Worm (Caenorhabditis elegans): ENCODE measurements around the gene sup-9.

sup-9 gene

DNA sequence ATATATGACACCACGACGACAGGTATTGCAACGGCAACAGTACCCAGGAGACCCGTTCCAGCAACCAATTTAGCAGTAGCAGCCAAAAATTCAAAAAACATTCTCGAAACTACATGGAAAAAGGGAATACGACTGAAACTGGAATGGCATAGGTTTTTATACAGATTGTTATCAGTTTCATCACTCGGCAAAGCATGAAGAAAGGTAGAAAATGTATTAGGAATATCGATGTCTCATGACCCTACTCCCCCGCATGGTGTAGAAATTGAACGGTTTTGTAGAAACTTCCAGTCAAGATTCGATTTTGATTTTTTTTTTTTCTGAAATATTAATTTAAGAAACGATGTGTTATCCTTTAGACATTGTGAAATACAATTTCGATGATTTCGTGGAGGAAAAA lies 24.1 kb upstream of the sup-9 start, which contains the start of gene T05A8.2:
Gene T05A8.2 (minus strand): TSS at position 101 of the 400 bp plus-strand sequence.
- TF ChIP-seq unc-62 (GFP tag; optimal IDR thresholded peaks at IDR 0.05 in 1 of 2) (peak in 1 of 2 experiments; percentile 35), unc-62 (tag; optimal IDR thresholded peaks at IDR 0.05) (no peak), lin-39 (tag; optimal IDR thresholded peaks at IDR 0.05) (no peak), saeg-2 (GFP tag; IDR thresholded peaks at IDR 0.05) (no peak), mdt-29 (GFP tag; IDR thresholded peaks at IDR 0.05) (no peak)

DNA sequence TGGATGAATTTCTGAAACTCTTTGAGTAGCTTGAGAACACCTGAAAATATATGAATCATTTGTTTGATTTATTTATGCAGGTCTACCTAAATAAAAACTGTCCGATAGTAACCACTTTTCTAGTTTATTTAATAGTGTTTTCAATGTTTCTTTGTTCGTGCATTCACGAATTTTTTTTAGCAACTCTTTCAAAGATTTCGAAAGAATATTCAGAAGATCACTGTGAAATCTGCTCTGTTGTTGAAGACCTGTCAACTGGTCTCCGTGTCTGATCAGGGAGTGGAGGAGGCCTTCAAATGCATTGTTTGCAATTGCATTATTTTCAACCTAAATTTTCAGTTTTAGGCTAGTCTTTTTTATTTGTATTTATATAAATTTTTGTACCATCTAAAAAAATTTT lies 23.1 kb upstream of the sup-9 start, which contains the start of gene T05A8.1:
Gene T05A8.1 (minus strand): TSS at position 101 of the 400 bp plus-strand sequence.
- no peak for TF ChIP-seq Y48G9A.11 (GFP tag; IDR thresholded peaks at IDR 0.05)
- no peak for TF ChIP-seq tra-1 (GFP tag; IDR thresholded peaks at IDR 0.05)
- TF ChIP-seq zag-1 (tag; optimal IDR thresholded peaks at IDR 0.05) = no peak
- no peak for TF ChIP-seq egl-43 (GFP tag; IDR thresholded peaks at IDR 0.05)
- no peak for TF ChIP-seq attf-4 (tag; optimal IDR thresholded peaks at IDR 0.05)
- TF ChIP-seq mdl-1 (tag; optimal IDR thresholded peaks at IDR 0.05) = no peak
- TF ChIP-seq lin-15B (tag; optimal IDR thresholded peaks at IDR 0.05) = no peak
- no peak for TF ChIP-seq snpc-1.2 (GFP tag; IDR thresholded peaks at IDR 0.05)
- no peak for TF ChIP-seq mep-1 (tag; optimal IDR thresholded peaks at IDR 0.05)
- no peak for TF ChIP-seq lin-39 (tag; optimal IDR thresholded peaks at IDR 0.05)
- no peak for TF ChIP-seq mes-2 (tag; optimal IDR thresholded peaks at IDR 0.05; ENCODE audit: poor library complexity, severe bottlenecking)
- TF ChIP-seq ZK337.2 (GFP tag; IDR thresholded peaks at IDR 0.05) = no peak
- no peak for TF ChIP-seq unc-39 (tag; optimal IDR thresholded peaks at IDR 0.05)
- no peak for TF ChIP-seq daf-16 (GFP tag; optimal IDR thresholded peaks at IDR 0.05)
- TF ChIP-seq daf-16 (tag; optimal IDR thresholded peaks at IDR 0.05) = no peak

DNA sequence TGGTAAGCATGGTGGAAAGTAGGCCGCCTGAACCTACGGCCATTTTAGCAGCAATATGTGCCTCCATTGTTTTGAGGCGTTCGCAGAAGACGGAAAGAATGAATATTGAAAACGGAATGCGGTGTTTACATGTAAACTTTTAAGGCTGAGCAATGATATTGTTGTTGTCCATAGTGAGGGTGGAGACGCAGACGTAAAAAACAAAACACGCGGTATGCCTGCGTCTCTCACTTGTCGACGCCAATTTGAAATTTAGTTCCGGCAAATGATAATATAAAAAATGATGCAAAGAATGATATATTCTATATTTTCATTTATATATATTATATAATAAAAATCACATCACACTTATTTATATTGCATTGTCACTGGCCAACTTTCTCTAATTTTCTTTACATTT lies 21.0 kb upstream of the sup-9 start, which contains the start of gene Y47G7B.2:
Gene Y47G7B.2 (minus strand): TSS at position 143 of the 400 bp plus-strand sequence.
- TF ChIP-seq ceh-44 (GFP tag; IDR thresholded peaks at IDR 0.05) = no peak
- TF ChIP-seq nhr-25 (tag; optimal IDR thresholded peaks at IDR 0.05; ENCODE audit: borderline replicate concordance, insufficient read depth) = no peak
- no peak for TF ChIP-seq fos-1 (tag; optimal IDR thresholded peaks at IDR 0.05)
- TF ChIP-seq hlh-11 (tag; optimal IDR thresholded peaks at IDR 0.05) = peak; percentile 25
- no peak for TF ChIP-seq spr-1 (tag; optimal IDR thresholded peaks at IDR 0.05)
- no peak for TF ChIP-seq tag-97 (GFP tag; IDR thresholded peaks at IDR 0.05)
- TF ChIP-seq duxl-1 (tag; optimal IDR thresholded peaks at IDR 0.05; ENCODE audit: poor library complexity) = peak; percentile 90
- TF ChIP-seq pha-4 (GFP tag; IDR thresholded peaks at IDR 0.05) = no peak
- no peak for TF ChIP-seq pha-4 (tag; optimal IDR thresholded peaks at IDR 0.05)
- peak; percentile 45 for TF ChIP-seq mes-2 (tag; optimal IDR thresholded peaks at IDR 0.05; ENCODE audit: poor library complexity, severe bottlenecking)
- peak; percentile 49 for TF ChIP-seq hlh-30 (tag; optimal IDR thresholded peaks at IDR 0.05; ENCODE audit: insufficient read depth)
- TF ChIP-seq nhr-237 (tag; optimal IDR thresholded peaks at IDR 0.05) = no peak
- TF ChIP-seq dmd-6 (GFP tag; IDR thresholded peaks at IDR 0.05) = 0 out of 2 replicates have a peak, but pooled peaks have one; percentile 10
- no peak for TF ChIP-seq unc-39 (tag; optimal IDR thresholded peaks at IDR 0.05)
- no peak for TF ChIP-seq daf-16 (GFP tag; optimal IDR thresholded peaks at IDR 0.05)
- peak; percentile 68 for TF ChIP-seq daf-16 (tag; optimal IDR thresholded peaks at IDR 0.05)

DNA sequence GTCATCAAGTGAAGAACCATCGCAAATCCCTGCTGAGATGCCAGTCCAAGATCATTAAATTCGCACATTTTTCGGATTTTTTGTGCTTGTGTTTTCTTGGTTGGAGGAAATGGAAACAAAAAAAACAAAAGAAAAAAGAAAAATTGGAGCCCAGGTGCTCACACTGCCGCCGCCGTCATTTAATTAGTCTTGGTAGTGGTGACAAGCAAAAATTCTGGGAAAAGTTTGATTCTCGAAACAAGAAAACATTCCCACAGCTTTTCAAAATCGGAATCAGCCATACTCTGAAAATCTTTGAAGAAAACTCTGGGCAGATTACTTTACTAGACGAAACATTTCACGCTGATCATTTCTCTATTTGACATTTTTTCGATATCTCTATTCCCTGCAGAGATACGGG lies 18.4 kb upstream of the sup-9 start, which contains the start of gene srh-128:
Gene srh-128 (minus strand): TSS at position 101 of the 400 bp plus-strand sequence.
- no peak for TF ChIP-seq hmg-1.1 (GFP tag; IDR thresholded peaks at IDR 0.05)
- TF ChIP-seq vab-7 (GFP tag; IDR thresholded peaks at IDR 0.05) = no peak
- no peak for TF ChIP-seq hif-1 (tag; optimal IDR thresholded peaks at IDR 0.05)
- no peak for TF ChIP-seq snpc-4 (tag; optimal IDR thresholded peaks at IDR 0.05)
- no peak for TF ChIP-seq attf-4 (tag; optimal IDR thresholded peaks at IDR 0.05)
- TF ChIP-seq nhr-6 (tag; optimal IDR thresholded peaks at IDR 0.05) = no peak
- TF ChIP-seq lin-1 (GFP tag; IDR thresholded peaks at IDR 0.05) = no peak
- no peak for TF ChIP-seq Y105C5A.15 (GFP tag; IDR thresholded peaks at IDR 0.05)
- TF ChIP-seq lsy-2 (tag; optimal IDR thresholded peaks at IDR 0.05) = no peak
- TF ChIP-seq dpl-1 (GFP tag; optimal IDR thresholded peaks at IDR 0.05) = no peak
- no peak for TF ChIP-seq pqm-1 (tag; optimal IDR thresholded peaks at IDR 0.05)
- no peak for TF ChIP-seq lim-7 (GFP tag; IDR thresholded peaks at IDR 0.05)
- TF ChIP-seq daf-19 (GFP tag; conservative IDR thresholded peaks at IDR 0.05) = no peak
- TF ChIP-seq nhr-11 (tag; optimal IDR thresholded peaks at IDR 0.05) = no peak
- no peak for TF ChIP-seq php-3 (GFP tag; IDR thresholded peaks at IDR 0.05)
- TF ChIP-seq ctbp-1 (GFP tag; IDR thresholded peaks at IDR 0.05) = no peak
- TF ChIP-seq unc-130 (GFP tag; optimal IDR thresholded peaks at IDR 0.05) = no peak
- no peak for TF ChIP-seq F49E8.2 (tag; optimal IDR thresholded peaks at IDR 0.05; ENCODE audit: borderline replicate concordance)

All from whole organism, L4 larva.